Worm (Caenorhabditis elegans): Measurements from ENCODE around the gene dnj-25.

The dnj-25 gene

ce11 chrV:20779707-20780346, 35.7 kb upstream of the dnj-25 start:
- TF ChIP-seq nhr-43 (tag; optimal IDR thresholded peaks at IDR 0.05; ENCODE audit: poor library complexity, severe bottlenecking) (peak; percentile 19), skn-1 (tag; optimal IDR thresholded peaks at IDR 0.05) (no peak), tbx-2 (tag; optimal IDR thresholded peaks at IDR 0.05) (no peak), ztf-4 (tag; optimal IDR thresholded peaks at IDR 0.05) (no peak), fos-1 (tag; optimal IDR thresholded peaks at IDR 0.05) (no peak), fkh-10 (GFP tag; optimal IDR thresholded peaks at IDR 0.05) (no peak)

- TF ChIP-seq R02D3.7 (tag; optimal IDR thresholded peaks at IDR 0.05) (no peak), elt-3 (tag; optimal IDR thresholded peaks at IDR 0.05) (peak in 1 of 3 experiments; percentile 30), ztf-4 (tag; optimal IDR thresholded peaks at IDR 0.05) (no peak), tbx-2 (tag; optimal IDR thresholded peaks at IDR 0.05) (no peak), aly-2 (tag; optimal IDR thresholded peaks at IDR 0.05) (no peak), nhr-28 (tag; optimal IDR thresholded peaks at IDR 0.05) (no peak), lsy-12 (tag; optimal IDR thresholded peaks at IDR 0.05) (no peak), fkh-2 (tag; optimal IDR thresholded peaks at IDR 0.05) (no peak), sea-2 (GFP tag; optimal IDR thresholded peaks at IDR 0.05) (no peak), nhr-43 (tag; optimal IDR thresholded peaks at IDR 0.05; ENCODE audit: poor library complexity, severe bottlenecking) (no peak), nhr-25 (tag; optimal IDR thresholded peaks at IDR 0.05) (no peak), pha-4 (tag; optimal IDR thresholded peaks at IDR 0.05) (no peak), nhr-12 (tag; optimal IDR thresholded peaks at IDR 0.05) (no peak), ceh-28 (tag; optimal IDR thresholded peaks at IDR 0.05) (peak; percentile 18), mml-1 (tag; optimal IDR thresholded peaks at IDR 0.05) (no peak), ZK546.5 (tag; optimal IDR thresholded peaks at IDR 0.05) (no peak), snpc-4 (tag; optimal IDR thresholded peaks at IDR 0.05) (no peak), egl-27 (tag; optimal IDR thresholded peaks at IDR 0.05) (no peak), pqm-1 (tag; optimal IDR thresholded peaks at IDR 0.05) (peak; percentile 45), ceh-9 (tag; optimal IDR thresholded peaks at IDR 0.05) (no peak), elt-2 (tag; optimal IDR thresholded peaks at IDR 0.05) (peak; percentile 41), lin-15B (tag; optimal IDR thresholded peaks at IDR 0.05) (no peak), nhr-77 (tag; optimal IDR thresholded peaks at IDR 0.05) (no peak), ceh-82 (tag; optimal IDR thresholded peaks at IDR 0.05) (no peak), eor-1 (tag; optimal IDR thresholded peaks at IDR 0.05) (no peak), ceh-16 (tag; optimal IDR thresholded peaks at IDR 0.05) (no peak), lin-39 (tag; optimal IDR thresholded peaks at IDR 0.05) (no peak), nfya-1 (tag; optimal IDR thresholded peaks at IDR 0.05; ENCODE audit: insufficient read depth) (no peak), zag-1 (tag; optimal IDR thresholded peaks at IDR 0.05) (no peak), nhr-23 (tag; optimal IDR thresholded peaks at IDR 0.05) (peak; percentile 47), nhr-11 (tag; optimal IDR thresholded peaks at IDR 0.05) (no peak), unc-39 (tag; optimal IDR thresholded peaks at IDR 0.05) (no peak), hmg-11 (tag; optimal IDR thresholded peaks at IDR 0.05) (no peak), egl-5 (tag; optimal IDR thresholded peaks at IDR 0.05) (no peak), nhr-237 (tag; optimal IDR thresholded peaks at IDR 0.05) (no peak), nhr-67 (tag; optimal IDR thresholded peaks at IDR 0.05) (no peak), ztf-11 (tag; optimal IDR thresholded peaks at IDR 0.05) (no peak), jun-1 (tag; optimal IDR thresholded peaks at IDR 0.05) (no peak), daf-12 (tag; optimal IDR thresholded peaks at IDR 0.05) (no peak), ama-1 (optimal IDR thresholded peaks at IDR 0.05) (peak; percentile 65), fos-1 (tag; optimal IDR thresholded peaks at IDR 0.05) (no peak), skn-1 (tag; optimal IDR thresholded peaks at IDR 0.05) (no peak), unc-62 (GFP tag; optimal IDR thresholded peaks at IDR 0.05) (no peak), elt-1 (tag; optimal IDR thresholded peaks at IDR 0.05) (no peak), fkh-10 (GFP tag; optimal IDR thresholded peaks at IDR 0.05) (no peak), mdl-1 (tag; optimal IDR thresholded peaks at IDR 0.05) (no peak), nhr-76 (tag; optimal IDR thresholded peaks at IDR 0.05) (no peak)
Observed at ce11 chrV:20778886-20779285, 34.7 kb upstream of the dnj-25 start.

All from whole organism, L3 larva.